Worm (Caenorhabditis elegans) whole organism, L4 larva: Measurements from ENCODE around the gene C32D5.8.
A peak's percentile ranks its signal among the peaks of the same experiment; 100 is the strongest.

ENCODE experiments used
- F10B5.3 ChIP-seq: sonication (generic microtip); optimal IDR thresholded peaks from 2 replicates; lab custom pipeline; 2016; ENCODE audit warnings: mild to moderate bottlenecking, missing genetic modification characterization, missing compliant biosample characterization
- F26F4.8 ChIP-seq: fragments of 200-800 bp; sonication (Bioruptor generic); conservative IDR thresholded peaks from 2 replicates; pipeline ENCODE4 v1.3.6; 2022; ENCODE audit warnings: missing genetic modification characterization, missing compliant biosample characterization
- F49E8.2 ChIP-seq: sonication (generic microtip); optimal IDR thresholded peaks from 2 replicates; lab custom pipeline; 2016; ENCODE audit warnings: missing compliant biosample characterization, mild to moderate bottlenecking, missing genetic modification characterization, borderline replicate concordance
- T20F7.1 ChIP-seq: fragments of 200-800 bp; sonication (Bioruptor generic); optimal IDR thresholded peaks from 2 replicates; lab custom pipeline; 2018; ENCODE audit warnings: mild to moderate bottlenecking, missing genetic modification characterization, missing compliant biosample characterization
- Y105C5A.15 ChIP-seq: fragments of 200-800 bp; sonication (Bioruptor generic); IDR thresholded peaks from 2 replicates; pipeline ENCODE4 v1.3.6; 2022; ENCODE audit warnings: missing genetic modification characterization, missing compliant biosample characterization
- Y48G9A.11 ChIP-seq: fragments of 200-800 bp; sonication (Bioruptor generic); IDR thresholded peaks from 2 replicates; pipeline ENCODE4 v1.3.6; 2022; ENCODE audit warnings: missing genetic modification reagents, missing genetic modification characterization, missing compliant biosample characterization
- Y5F2A.4 ChIP-seq: fragments of 200-800 bp; sonication (Bioruptor generic); optimal IDR thresholded peaks from 2 replicates; lab custom pipeline; 2018; ENCODE audit warnings: mild to moderate bottlenecking, missing genetic modification characterization, missing compliant biosample characterization
- Y75B8A.6 ChIP-seq: fragments of 200-800 bp; sonication (Bioruptor generic); IDR thresholded peaks from 2 replicates; pipeline ENCODE4 v1.3.6; 2022; ENCODE audit warnings: missing genetic modification reagents, missing genetic modification characterization, missing compliant biosample characterization
- ZK546.5 ChIP-seq, 2 experiments: sonication (generic microtip); optimal IDR thresholded peaks; 2 replicates each; lab custom pipeline; 2017; ENCODE audit warnings: missing biosample characterization in 2 of 2, missing genetic modification characterization in 2 of 2
- aly-2 ChIP-seq: sonication (generic microtip); optimal IDR thresholded peaks from 2 replicates; lab custom pipeline; 2018; ENCODE audit warnings: missing biosample characterization, missing genetic modification characterization
- attf-4 ChIP-seq: sonication (generic microtip); optimal IDR thresholded peaks from 3 replicates; lab custom pipeline; 2017; ENCODE audit warnings: missing biosample characterization, missing genetic modification characterization
- ceh-32 ChIP-seq: sonication (generic microtip); optimal IDR thresholded peaks from 2 replicates; lab custom pipeline; 2016; ENCODE audit warnings: mild to moderate bottlenecking, missing genetic modification characterization, missing compliant biosample characterization; ENCODE audit not compliant: poor library complexity
- cey-2 ChIP-seq: sonication (generic microtip); optimal IDR thresholded peaks from 3 replicates; lab custom pipeline; 2017; ENCODE audit warnings: missing genetic modification characterization, mild to moderate bottlenecking, missing compliant biosample characterization, antibody characterized with exemption, borderline replicate concordance; ENCODE audit not compliant: insufficient read depth
- daf-12 ChIP-seq: fragments of 150-350 bp; optimal IDR thresholded peaks from 2 replicates; lab custom pipeline; 2014; ENCODE audit warnings: missing biosample characterization, missing genetic modification reagents, missing genetic modification characterization
- daf-16 ChIP-seq, 3 experiments: sonication (generic microtip); optimal IDR thresholded peaks; 2 replicates each; lab custom pipeline; 2016 to 2017; ENCODE audit warnings: missing genetic modification characterization in 3 of 3, missing genetic modification reagents in 3 of 3, mild to moderate bottlenecking in 2 of 3, missing compliant biosample characterization in 2 of 3, missing biosample characterization in 1 of 3, moderate library complexity in 1 of 3
- daf-8 ChIP-seq: fragments of 200-800 bp; sonication (Bioruptor generic); IDR thresholded peaks from 2 replicates; pipeline ENCODE4 v1.3.6; 2022; ENCODE audit warnings: missing genetic modification characterization, missing compliant biosample characterization
- dmd-6 ChIP-seq: fragments of 200-800 bp; sonication (Bioruptor generic); IDR thresholded peaks from 2 replicates; pipeline ENCODE4 v1.3.6; 2022; ENCODE audit warnings: missing genetic modification reagents, missing genetic modification characterization, missing compliant biosample characterization
- dmd-9 ChIP-seq: fragments of 200-800 bp; sonication (Bioruptor generic); IDR thresholded peaks from 2 replicates; pipeline ENCODE4 v1.3.6; 2022; ENCODE audit warnings: missing genetic modification reagents, missing genetic modification characterization, missing compliant biosample characterization
- dpl-1 ChIP-seq: fragments of 150-350 bp; optimal IDR thresholded peaks from 2 replicates; lab custom pipeline; 2014; ENCODE audit warnings: missing biosample characterization, missing genetic modification reagents, missing genetic modification characterization
- dve-1 ChIP-seq: sonication (generic microtip); optimal IDR thresholded peaks from 2 replicates; lab custom pipeline; 2017; ENCODE audit warnings: antibody characterized with exemption, mild to moderate bottlenecking, missing genetic modification characterization, missing compliant biosample characterization; ENCODE audit not compliant: insufficient read depth
- egl-43 ChIP-seq: fragments of 200-800 bp; sonication (Bioruptor generic); IDR thresholded peaks from 2 replicates; pipeline ENCODE4 v1.3.6; 2022; ENCODE audit warnings: missing genetic modification reagents, missing genetic modification characterization, missing compliant biosample characterization
- fkh-10 ChIP-seq: fragments of 150-350 bp; optimal IDR thresholded peaks from 2 replicates; lab custom pipeline; 2014; ENCODE audit warnings: missing biosample characterization, missing genetic modification reagents, missing genetic modification characterization
- hlh-11 ChIP-seq: fragments of 200-800 bp; sonication (Bioruptor generic); optimal IDR thresholded peaks from 2 replicates; lab custom pipeline; 2018; ENCODE audit warnings: mild to moderate bottlenecking, missing genetic modification characterization, missing compliant biosample characterization
- hlh-30 ChIP-seq: sonication (generic microtip); optimal IDR thresholded peaks from 2 replicates; lab custom pipeline; 2017; ENCODE audit warnings: antibody characterized with exemption, mild to moderate bottlenecking, missing genetic modification characterization, missing compliant biosample characterization; ENCODE audit not compliant: insufficient read depth
- lim-7 ChIP-seq: fragments of 200-800 bp; sonication (Bioruptor generic); IDR thresholded peaks from 2 replicates; pipeline ENCODE4 v1.3.6; 2022; ENCODE audit warnings: missing genetic modification characterization, missing compliant biosample characterization
- lin-29 ChIP-seq: fragments of 200-800 bp; sonication (Bioruptor generic); IDR thresholded peaks from 2 replicates; pipeline ENCODE4 v1.3.6; 2022; ENCODE audit warnings: missing genetic modification reagents, missing genetic modification characterization, missing compliant biosample characterization
- lir-3 ChIP-seq: sonication (generic microtip); optimal IDR thresholded peaks from 2 replicates; lab custom pipeline; 2016; ENCODE audit warnings: mild to moderate bottlenecking, missing genetic modification characterization, missing compliant biosample characterization
- lsy-2 ChIP-seq, 2 experiments: fragments of 150-350 bp in 1 of 2; sonication (generic microtip) in 1 of 2; optimal IDR thresholded peaks; 2 replicates each; lab custom pipeline; 2014 to 2017; ENCODE audit warnings: missing biosample characterization in 2 of 2, missing genetic modification characterization in 2 of 2
- mdl-1 ChIP-seq, 2 experiments: fragments of 150-350 bp in 1 of 2; sonication (generic microtip) in 1 of 2; optimal IDR thresholded peaks; 2 replicates each; lab custom pipeline; 2014 to 2017; ENCODE audit warnings: missing biosample characterization in 2 of 2, missing genetic modification characterization in 2 of 2
- mdt-29 ChIP-seq: fragments of 200-800 bp; sonication (Bioruptor generic); IDR thresholded peaks from 2 replicates; pipeline ENCODE4 v1.3.6; 2022; ENCODE audit warnings: missing genetic modification reagents, missing genetic modification characterization, missing compliant biosample characterization
- mes-2 ChIP-seq: sonication (generic microtip); optimal IDR thresholded peaks from 2 replicates; lab custom pipeline; 2016; ENCODE audit warnings: missing genotype, mild to moderate bottlenecking, missing genetic modification characterization, missing compliant biosample characterization; ENCODE audit not compliant: poor library complexity, severe bottlenecking
- mxl-3 ChIP-seq: fragments of 200-800 bp; sonication (Bioruptor generic); optimal IDR thresholded peaks from 2 replicates; lab custom pipeline; 2018; ENCODE audit warnings: mild to moderate bottlenecking, missing genetic modification characterization, missing compliant biosample characterization
- nhr-28 ChIP-seq: fragments of 150-350 bp; optimal IDR thresholded peaks from 2 replicates; lab custom pipeline; 2014; ENCODE audit warnings: missing biosample characterization, missing genetic modification characterization
- nhr-41 ChIP-seq: fragments of 200-800 bp; sonication (Bioruptor generic); IDR thresholded peaks from 2 replicates; pipeline ENCODE4 v1.3.6; 2022; ENCODE audit warnings: missing genetic modification reagents, missing genetic modification characterization, missing compliant biosample characterization
- nhr-76 ChIP-seq: fragments of 150-350 bp; optimal IDR thresholded peaks from 2 replicates; lab custom pipeline; 2014; ENCODE audit warnings: missing biosample characterization, missing genetic modification characterization
- php-3 ChIP-seq: fragments of 200-800 bp; sonication (Bioruptor generic); IDR thresholded peaks from 2 replicates; pipeline ENCODE4 v1.3.6; 2022; ENCODE audit warnings: missing genetic modification reagents, missing genetic modification characterization, missing compliant biosample characterization
- pqm-1 ChIP-seq: sonication (generic microtip); optimal IDR thresholded peaks from 2 replicates; lab custom pipeline; 2017; ENCODE audit warnings: missing biosample characterization, missing genetic modification characterization
- sdz-12 ChIP-seq: fragments of 200-800 bp; sonication (Bioruptor generic); optimal IDR thresholded peaks from 2 replicates; lab custom pipeline; 2018; ENCODE audit warnings: mild to moderate bottlenecking, missing genetic modification characterization, missing compliant biosample characterization
- snpc-1.2 ChIP-seq: fragments of 200-800 bp; sonication (Bioruptor generic); IDR thresholded peaks from 2 replicates; pipeline ENCODE4 v1.3.6; 2022; ENCODE audit warnings: missing genetic modification reagents, missing genetic modification characterization, missing compliant biosample characterization
- spr-1 ChIP-seq: sonication (generic microtip); optimal IDR thresholded peaks from 2 replicates; lab custom pipeline; 2016; ENCODE audit warnings: mild to moderate bottlenecking, missing genetic modification characterization, missing compliant biosample characterization
- spr-3 ChIP-seq: fragments of 200-800 bp; sonication (Bioruptor generic); optimal IDR thresholded peaks from 2 replicates; lab custom pipeline; 2018; ENCODE audit warnings: mild to moderate bottlenecking, missing genetic modification characterization, missing compliant biosample characterization
- zag-1 ChIP-seq: fragments of 150-350 bp; optimal IDR thresholded peaks from 2 replicates; lab custom pipeline; 2014; ENCODE audit warnings: missing biosample characterization, missing genetic modification characterization
- zfp-2 ChIP-seq: sonication (generic microtip); optimal IDR thresholded peaks from 2 replicates; lab custom pipeline; 2016; ENCODE audit warnings: mild to moderate bottlenecking, missing genetic modification characterization, missing compliant biosample characterization
- zip-11 ChIP-seq: fragments of 200-800 bp; sonication (Bioruptor generic); IDR thresholded peaks from 2 replicates; pipeline ENCODE4 v1.3.6; 2022; ENCODE audit warnings: missing genetic modification characterization, missing compliant biosample characterization

Gene C32D5.8

DNA sequence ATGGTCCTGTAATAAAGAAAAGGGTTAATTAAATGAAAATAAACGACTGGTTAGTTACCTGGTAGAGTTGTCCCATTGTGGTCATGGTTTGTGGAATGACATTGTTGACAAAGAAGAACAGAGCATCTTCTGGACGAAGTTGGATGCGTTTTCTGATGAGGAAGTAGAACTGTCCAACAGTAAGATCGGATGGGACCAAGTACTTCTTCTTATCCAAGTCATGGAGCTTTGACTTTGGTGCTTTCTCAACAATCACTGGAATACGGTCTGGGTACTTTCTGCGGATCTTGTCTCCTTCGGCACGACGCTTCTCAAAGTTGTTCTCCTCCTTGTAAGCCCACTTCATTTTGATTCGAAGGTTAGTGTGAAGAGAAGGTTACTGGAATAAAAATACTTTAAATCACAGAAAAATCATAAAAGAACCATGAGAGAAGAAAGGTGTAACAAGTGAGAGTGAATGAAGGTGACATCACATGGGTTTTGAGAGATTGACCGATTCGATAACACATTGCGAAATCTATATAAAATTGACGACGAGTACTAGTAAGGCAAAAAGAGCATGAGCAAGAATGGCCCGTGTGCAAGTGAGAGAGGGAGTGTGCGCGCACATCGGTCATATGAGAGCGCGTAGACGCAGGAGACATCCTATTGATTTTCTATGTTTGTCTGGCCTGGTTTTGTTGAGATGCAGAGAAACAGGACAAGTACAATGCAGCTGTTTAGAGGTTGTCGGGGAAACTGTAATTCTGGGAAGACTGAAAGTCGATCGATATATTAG lies 1.8 kb upstream of the C32D5.8 start, which contains the start of gene lgg-1 (continued):
- TF ChIP-seq lsy-2 (tag; optimal IDR thresholded peaks at IDR 0.05; lab: Kevin White, UChicago): peak; percentile 61 to 67
- TF ChIP-seq Y5F2A.4 (GFP tag; lab: Kevin White, UChicago): no peak
- peak; percentile 75 for TF ChIP-seq egl-43 (GFP tag; lab: Robert Waterston, UW)
- no peak for TF ChIP-seq F26F4.8
- TF ChIP-seq dmd-9: no peak
- no peak for TF ChIP-seq nhr-41 (GFP tag; lab: Robert Waterston, UW)
- no peak for TF ChIP-seq pqm-1 (tag; lab: Kevin White, UChicago)
- TF ChIP-seq dmd-6 (GFP tag; lab: Robert Waterston, UW): peak; percentile 56
- TF ChIP-seq aly-2 (tag; lab: Kevin White, UChicago): no peak
- 0 out of 2 replicates have a peak, but pooled peaks have one; percentile 26 for TF ChIP-seq lin-29 (GFP tag; lab: Robert Waterston, UW)

DNA sequence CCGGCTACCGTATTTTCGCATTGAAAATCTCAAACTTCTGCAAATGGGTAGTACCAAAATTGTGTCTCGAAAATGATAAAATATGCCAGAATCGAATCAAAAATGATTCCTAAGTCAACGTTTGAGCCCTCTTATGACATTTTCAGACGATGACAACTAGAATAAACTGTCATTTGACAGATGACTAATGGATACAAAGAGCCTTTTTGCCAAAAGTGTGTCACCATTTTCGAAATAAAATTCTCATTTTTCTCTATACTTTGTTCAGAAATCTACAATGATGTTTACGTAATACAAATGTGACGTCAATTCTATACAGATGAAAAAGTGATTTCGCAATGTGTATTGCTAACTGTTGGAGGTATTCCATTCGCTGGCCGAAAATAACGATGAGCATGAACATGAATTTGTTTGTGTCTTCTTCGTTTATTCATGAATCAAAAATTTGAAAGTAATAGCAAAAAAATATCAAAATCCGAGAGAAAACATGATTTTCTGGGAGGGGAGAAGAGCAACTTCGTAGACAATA lies 851 bp upstream of the C32D5.8 start:
- TF ChIP-seq nhr-76 (tag; lab: Kevin White, UChicago): peak; percentile 19
- TF ChIP-seq dpl-1 (GFP tag; lab: Kevin White, UChicago): peak; percentile 31
- peak; percentile 61 for TF ChIP-seq hlh-30 (tag; lab: Kevin White, UChicago)
- TF ChIP-seq nhr-28 (tag; lab: Kevin White, UChicago): peak; percentile 26
- peak; percentile 47 for TF ChIP-seq mes-2 (tag; lab: Kevin White, UChicago)
- TF ChIP-seq zfp-2 (tag; lab: Kevin White, UChicago): no peak
- TF ChIP-seq lir-3 (tag; lab: Kevin White, UChicago): no peak
- no peak for TF ChIP-seq zag-1 (tag; lab: Kevin White, UChicago)
- TF ChIP-seq fkh-10: no peak
- TF ChIP-seq lsy-2 (tag; optimal IDR thresholded peaks at IDR 0.05; lab: Kevin White, UChicago): peak; percentile 70 to 72
- TF ChIP-seq dve-1: peak; percentile 78
- peak; percentile 16 to 76 for TF ChIP-seq daf-16 (GFP tag; optimal IDR thresholded peaks at IDR 0.05; lab: Kevin White, UChicago)
- TF ChIP-seq daf-16 (tag; optimal IDR thresholded peaks at IDR 0.05; lab: Kevin White, UChicago): peak; percentile 89
- TF ChIP-seq Y48G9A.11 (GFP tag; lab: Robert Waterston, UW): no peak; the same call in 1 of the 2 replicates
- TF ChIP-seq F49E8.2: no peak
- TF ChIP-seq mxl-3 (GFP tag; lab: Kevin White, UChicago): peak; percentile 18
- TF ChIP-seq F10B5.3 (tag; lab: Kevin White, UChicago): peak; percentile 30
- TF ChIP-seq hlh-11: peak; percentile 61
- no peak for TF ChIP-seq ZK546.5 (tag; optimal IDR thresholded peaks at IDR 0.05; lab: Kevin White, UChicago)
- TF ChIP-seq spr-1 (tag; lab: Kevin White, UChicago): peak; percentile 70
- TF ChIP-seq php-3 (GFP tag; lab: Robert Waterston, UW): peak; percentile 74
- TF ChIP-seq lim-7: peak; percentile 53; the same call in 1 of the 2 replicates
- no peak for TF ChIP-seq mdl-1 (tag; optimal IDR thresholded peaks at IDR 0.05; lab: Kevin White, UChicago)
- TF ChIP-seq T20F7.1 (GFP tag; lab: Kevin White, UChicago): peak; percentile 80
- no peak for TF ChIP-seq pqm-1 (tag; lab: Kevin White, UChicago)
- TF ChIP-seq aly-2 (tag; lab: Kevin White, UChicago): no peak
- TF ChIP-seq cey-2 (tag; lab: Kevin White, UChicago): no peak
- no peak for TF ChIP-seq attf-4
- TF ChIP-seq sdz-12: peak; percentile 71
- TF ChIP-seq Y5F2A.4 (GFP tag; lab: Kevin White, UChicago): peak; percentile 57
- TF ChIP-seq daf-12: no peak
- TF ChIP-seq mdt-29 (GFP tag; lab: Robert Waterston, UW): peak; percentile 86
- TF ChIP-seq dmd-9: peak; percentile 61; the same call in 1 of the 2 replicates
- no peak for TF ChIP-seq ceh-32 (tag; lab: Kevin White, UChicago)
- no peak for TF ChIP-seq Y105C5A.15 (GFP tag; lab: Robert Waterston, UW)
- peak; percentile 65 for TF ChIP-seq snpc-1.2 (GFP tag; lab: Robert Waterston, UW)
- TF ChIP-seq daf-8 (GFP tag; lab: Robert Waterston, UW): 0 out of 2 replicates have a peak, but pooled peaks have one; percentile 26
- peak; percentile 50 for TF ChIP-seq spr-3 (GFP tag; lab: Kevin White, UChicago)
- peak; percentile 54; the same call in 1 of the 2 replicates for TF ChIP-seq Y75B8A.6 (GFP tag; lab: Robert Waterston, UW)
- peak; percentile 55; the same call in 1 of the 2 replicates for TF ChIP-seq lin-29 (GFP tag; lab: Robert Waterston, UW)
- no peak for TF ChIP-seq zip-11 (GFP tag; lab: Robert Waterston, UW)
